Worm (Caenorhabditis elegans): ENCODE results near the gene gos-28.

DNA sequence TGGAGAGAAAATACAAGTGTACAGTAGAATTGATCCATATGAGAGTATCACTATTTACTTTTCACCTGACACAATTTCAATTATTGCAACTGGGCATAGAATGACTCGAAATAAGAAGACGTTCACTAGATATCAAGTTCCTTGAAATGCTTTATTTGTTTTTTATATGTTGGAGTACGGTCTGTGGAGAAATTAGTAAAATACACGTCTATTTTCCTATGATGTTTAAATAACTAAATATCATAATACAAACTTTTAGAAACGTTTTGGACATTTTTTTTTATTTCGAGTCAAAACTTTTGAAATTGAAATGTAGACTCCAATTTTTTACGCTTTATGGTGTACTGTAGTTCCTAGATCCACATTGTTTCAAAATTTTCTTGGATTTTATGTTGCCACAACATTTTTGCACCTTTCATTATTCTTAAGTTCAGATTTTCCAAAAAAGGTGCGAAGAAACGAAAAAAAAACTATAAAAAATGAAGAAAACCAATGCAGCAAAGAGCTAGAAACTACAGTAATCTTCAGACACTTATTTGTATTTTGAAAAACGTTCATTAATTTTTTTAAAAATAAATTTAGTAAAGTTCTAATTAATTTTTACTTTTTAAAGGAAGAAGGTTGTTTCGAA lies 20.5 kb upstream of the gos-28 start:
- TF ChIP-seq him-1 (tag; optimal IDR thresholded peaks at IDR 0.05) (no peak), dao-5 (tag; optimal IDR thresholded peaks at IDR 0.05) (no peak)

All from whole organism, L4/young adult.